Worm (Caenorhabditis elegans): ENCODE data around the gene T24C2.3.

Gene T24C2.3

DNA sequence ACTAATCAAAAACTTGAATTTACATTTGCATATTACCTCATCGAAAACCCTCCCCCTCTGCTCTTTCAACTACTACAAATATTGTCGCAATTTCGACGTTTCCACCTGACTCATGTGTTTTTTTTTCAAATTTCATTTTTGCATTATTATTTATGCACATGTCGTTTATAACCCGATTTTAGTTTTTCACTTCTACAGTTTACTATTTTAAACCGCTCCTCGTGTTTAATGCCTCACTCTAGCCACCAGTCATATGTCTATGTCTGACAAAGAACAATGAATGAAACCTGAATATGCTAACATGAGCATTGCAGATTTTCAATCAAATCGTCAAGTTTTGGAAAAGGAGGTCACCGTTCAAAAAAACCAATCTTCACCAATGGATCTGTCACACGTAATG is 9.2 kb upstream of the T24C2.3 start, which contains the start of gene T24C2.5:
Gene T24C2.5 (plus strand): TSS at position 301 of the 400 bp plus-strand sequence.
- no peak for TF ChIP-seq ceh-91 (GFP tag; IDR thresholded peaks at IDR 0.05)
- TF ChIP-seq snpc-4 (GFP tag; optimal IDR thresholded peaks at IDR 0.05): no peak
- TF ChIP-seq snpc-4 (tag; optimal IDR thresholded peaks at IDR 0.05): no peak
- TF ChIP-seq nhr-179 (tag; optimal IDR thresholded peaks at IDR 0.05): no peak
- no peak for TF ChIP-seq ztf-25 (GFP tag; IDR thresholded peaks at IDR 0.05)
- no peak for TF ChIP-seq F23B12.7 (tag; optimal IDR thresholded peaks at IDR 0.05; ENCODE audit: insufficient read depth)
- TF ChIP-seq nfyb-1 (GFP tag; IDR thresholded peaks at IDR 0.05): no peak

DNA sequence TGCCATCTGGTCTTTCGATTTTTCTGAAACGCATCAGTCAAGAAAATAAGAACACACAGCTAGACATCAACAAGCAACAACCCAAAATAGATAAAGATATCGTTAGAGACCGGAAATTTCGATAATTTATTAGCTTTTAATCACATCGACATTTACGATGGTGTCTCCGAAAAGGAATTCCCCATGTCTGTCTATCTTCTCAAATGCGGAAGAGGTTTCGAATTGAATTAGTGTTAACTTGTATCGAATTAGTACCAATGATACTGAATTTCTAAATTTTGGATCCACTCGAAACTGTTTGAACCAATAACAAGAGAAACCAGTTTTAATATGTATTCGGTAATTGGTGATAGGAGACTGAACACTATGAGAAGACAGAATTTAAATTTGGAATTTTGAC is 8.7 kb upstream of the T24C2.3 start:
- TF ChIP-seq F57C9.4 (tag; optimal IDR thresholded peaks at IDR 0.05) (no peak), ceh-79 (tag; optimal IDR thresholded peaks at IDR 0.05) (no peak), nhr-80 (tag; optimal IDR thresholded peaks at IDR 0.05) (no peak), snpc-1.1 (tag; optimal IDR thresholded peaks at IDR 0.05; ENCODE audit: insufficient read depth) (no peak), tbx-9 (tag; optimal IDR thresholded peaks at IDR 0.05; ENCODE audit: borderline replicate concordance) (no peak), lin-54 (GFP tag; optimal IDR thresholded peaks at IDR 0.05) (no peak), ama-1 (optimal IDR thresholded peaks at IDR 0.05) (no peak), ama-1 (GFP tag; optimal IDR thresholded peaks at IDR 0.05) (no peak), mcd-1 (GFP tag; IDR thresholded peaks at IDR 0.05) (no peak), hlh-12 (tag; optimal IDR thresholded peaks at IDR 0.05) (no peak), ZK185.1 (tag; optimal IDR thresholded peaks at IDR 0.05; ENCODE audit: poor library complexity, severe bottlenecking) (no peak), ztf-6 (GFP tag; IDR thresholded peaks at IDR 0.05) (no peak), ztf-18 (tag; optimal IDR thresholded peaks at IDR 0.05) (no peak), Y79H2A.3 (GFP tag; conservative IDR thresholded peaks at IDR 0.05) (no peak), nhr-27 (tag; optimal IDR thresholded peaks at IDR 0.05) (no peak), lag-1 (GFP tag; IDR thresholded peaks at IDR 0.05) (no peak), gei-17 (GFP tag; optimal IDR thresholded peaks at IDR 0.05) (no peak), aptf-2 (GFP tag; conservative IDR thresholded peaks at IDR 0.05) (no peak)

DNA sequence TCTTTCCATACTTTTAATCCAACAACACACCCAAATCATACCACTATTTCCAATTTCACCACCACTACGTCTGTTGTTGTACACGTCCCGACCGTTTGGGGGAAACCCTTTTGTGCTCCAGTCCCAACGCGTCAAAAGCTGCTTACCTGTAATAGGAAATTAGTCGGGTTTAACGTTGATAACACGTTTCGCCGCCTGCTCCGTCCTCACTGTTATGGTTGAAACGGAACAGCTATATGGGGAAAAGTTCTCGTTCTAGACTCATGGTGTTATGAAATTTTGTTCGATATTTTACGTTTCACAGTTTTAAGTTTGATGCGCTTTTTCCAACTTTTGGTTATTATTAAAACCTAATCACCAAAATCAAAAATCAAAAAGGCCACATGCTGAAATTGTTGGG is 7.4 kb upstream of the T24C2.3 start:
- TF ChIP-seq zim-3 (tag; optimal IDR thresholded peaks at IDR 0.05) (no peak), nhr-80 (tag; optimal IDR thresholded peaks at IDR 0.05) (peak; percentile 34), madf-3 (GFP tag; IDR thresholded peaks at IDR 0.05) (no peak), unc-130 (GFP tag; optimal IDR thresholded peaks at IDR 0.05) (no peak), mel-28 (tag; optimal IDR thresholded peaks at IDR 0.05; ENCODE audit: borderline replicate concordance) (no peak)

- no peak for TF ChIP-seq fkh-3 (tag; optimal IDR thresholded peaks at IDR 0.05)
- no peak for TF ChIP-seq Y95B8A.8 (GFP tag; IDR thresholded peaks at IDR 0.05)
- TF ChIP-seq nhr-80 (tag; optimal IDR thresholded peaks at IDR 0.05): peak; percentile 38
- TF ChIP-seq cebp-1 (GFP tag; IDR thresholded peaks at IDR 0.05): peak; percentile 35; the same call in 1 of the 2 replicates
- peak; percentile 57 for TF ChIP-seq cebp-1 (tag; optimal IDR thresholded peaks at IDR 0.05)
- no peak for TF ChIP-seq hlh-26 (GFP tag; conservative IDR thresholded peaks at IDR 0.05)
- TF ChIP-seq rec-8 (tag; optimal IDR thresholded peaks at IDR 0.05): no peak
- no peak for TF ChIP-seq Y56A3A.18 (GFP tag; IDR thresholded peaks at IDR 0.05)
- TF ChIP-seq Y53G8AR.9 (GFP tag; conservative IDR thresholded peaks at IDR 0.05): no peak
- TF ChIP-seq lin-40 (tag; optimal IDR thresholded peaks at IDR 0.05): no peak
- no peak for TF ChIP-seq ztf-26 (tag; optimal IDR thresholded peaks at IDR 0.05)
- no peak for TF ChIP-seq tbp1 (GFP tag; optimal IDR thresholded peaks at IDR 0.05)
- TF ChIP-seq akir-1 (GFP tag; optimal IDR thresholded peaks at IDR 0.05): no peak
- TF ChIP-seq bed-2 (GFP tag; IDR thresholded peaks at IDR 0.05): no peak
- no peak for TF ChIP-seq sptf-2 (GFP tag; optimal IDR thresholded peaks at IDR 0.05)
Measured at ce11 chrX:14537625-14538024, 5.7 kb upstream of the T24C2.3 start.

All from whole organism, young adult.